Fruit fly (Drosophila melanogaster): ENCODE results near the gene Krn.

Krn gene

DNA sequence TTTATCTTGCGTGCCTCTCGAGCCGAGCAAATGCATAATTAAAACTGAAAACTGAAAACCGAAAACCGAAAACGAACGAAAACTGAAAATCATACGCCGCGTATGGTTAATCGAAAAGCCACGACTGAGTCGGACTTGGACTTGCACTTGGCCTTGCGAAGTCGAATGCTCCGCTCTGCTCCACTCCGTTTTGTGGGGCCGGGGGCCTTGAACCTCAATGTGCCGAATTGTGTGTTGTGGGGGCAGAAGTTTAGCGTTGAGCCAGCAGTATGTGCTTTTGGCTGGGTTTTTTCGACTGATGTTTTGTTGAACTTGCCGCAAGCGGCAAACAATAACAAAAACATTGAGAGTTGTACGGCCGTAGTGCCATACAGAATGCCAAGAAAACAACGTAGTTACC is 38.8 kb downstream of the Krn start:
- TF ChIP-seq Hr78 (GFP tag; optimal IDR thresholded peaks at IDR 0.05) (peak in 1 of 2 experiments; percentile 4), CG4282 (GFP tag; optimal IDR thresholded peaks at IDR 0.05) (no peak), ftz-f1 (GFP tag; optimal IDR thresholded peaks at IDR 0.05) (peak; percentile 87), Med (GFP tag) (peak; percentile 54), pros (GFP tag; optimal IDR thresholded peaks at IDR 0.05) (peak; percentile 19), ara (GFP tag; IDR thresholded peaks at IDR 0.05) (0 out of 2 replicates have a peak, but pooled peaks have one; percentile 10), hkb (optimal IDR thresholded peaks at IDR 0.05) (peak; percentile 20), hkb (GFP tag; IDR thresholded peaks at IDR 0.05) (no peak), CG12071 (GFP tag; optimal IDR thresholded peaks at IDR 0.05) (no peak), vvl (GFP tag; IDR thresholded peaks at IDR 0.05) (no peak), bab2 (GFP tag; optimal IDR thresholded peaks at IDR 0.05) (no peak), ttk (GFP tag; IDR thresholded peaks at IDR 0.05) (no peak), bsh (GFP tag; optimal IDR thresholded peaks at IDR 0.05) (no peak), crol (GFP tag; IDR thresholded peaks at IDR 0.05) (no peak), Eip74EF (GFP tag; optimal IDR thresholded peaks at IDR 0.05) (peak in 1 of 2 experiments; percentile 18), chinmo (GFP tag; IDR thresholded peaks at IDR 0.05; ENCODE audit: partially characterized antibody) (peak; percentile 76; the same call in 2 of the 4 replicates), Sry-δ (GFP tag; optimal IDR thresholded peaks at IDR 0.05) (no peak), CG18764 (GFP tag; optimal IDR thresholded peaks at IDR 0.05) (no peak), z (GFP tag; IDR thresholded peaks at IDR 0.05) (peak; percentile 60; the same call in 2 of the 3 replicates)

DNA sequence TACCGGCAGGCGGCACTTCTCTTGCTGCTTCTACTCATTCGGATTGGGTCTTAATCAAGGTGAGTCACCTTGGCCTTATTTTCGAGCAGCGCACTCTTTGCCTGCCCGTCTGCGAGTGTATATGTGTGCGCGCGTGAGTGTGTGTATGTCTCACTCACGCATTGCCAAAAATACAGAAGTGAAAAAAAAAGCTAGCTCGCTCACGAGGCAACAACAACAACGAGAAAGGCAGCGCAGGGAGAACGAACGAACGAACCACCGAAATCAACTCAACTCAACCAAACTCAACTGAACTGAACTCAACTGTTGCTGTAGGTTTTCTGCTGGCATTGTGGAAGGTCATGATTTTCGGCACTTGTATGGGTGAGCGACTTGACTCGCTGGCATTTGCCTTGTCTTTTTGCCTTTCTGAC is 40.1 kb downstream of the Krn start:
- TF ChIP-seq cwo (GFP tag; optimal IDR thresholded peaks at IDR 0.05) (peak; percentile 77), Med (GFP tag) (peak; percentile 6), Bgb (GFP tag; IDR thresholded peaks at IDR 0.05; ENCODE audit: partially characterized antibody) (peak; percentile 54; the same call in 1 of the 2 replicates), HLH54F (GFP tag; optimal IDR thresholded peaks at IDR 0.05) (no peak), klu (GFP tag; IDR thresholded peaks at IDR 0.05) (no peak), Scr (GFP tag; IDR thresholded peaks at IDR 0.05; ENCODE audit: partially characterized antibody) (peak; percentile 37; the same call in 1 of the 2 replicates), amos (GFP tag; IDR thresholded peaks at IDR 0.05; ENCODE audit: partially characterized antibody) (peak; percentile 41; the same call in 1 of the 2 replicates), Gsc (GFP tag; IDR thresholded peaks at IDR 0.05) (no peak), CG12769 (tag; optimal IDR thresholded peaks at IDR 0.05) (peak; percentile 62), Elba2 (GFP tag; optimal IDR thresholded peaks at IDR 0.05) (no peak), Lpt (GFP tag; optimal IDR thresholded peaks at IDR 0.05) (no peak), Chrac-16 (GFP tag; optimal IDR thresholded peaks at IDR 0.05) (no peak), Ravus (GFP tag; IDR thresholded peaks at IDR 0.05) (no peak), unc-4 (GFP tag; IDR thresholded peaks at IDR 0.05; ENCODE audit: partially characterized antibody) (peak; percentile 30; the same call in 1 of the 2 replicates), pan (optimal IDR thresholded peaks at IDR 0.05) (no peak), pan (GFP tag; optimal IDR thresholded peaks at IDR 0.05 in 1 of 2, IDR thresholded peaks at IDR 0.05 in 1 of 2) (no peak), kah (GFP tag; optimal IDR thresholded peaks at IDR 0.05) (no peak), CG32532 (GFP tag; IDR thresholded peaks at IDR 0.05) (peak; percentile 32; the same call in 1 of the 2 replicates), kay (GFP tag; optimal IDR thresholded peaks at IDR 0.05) (peak; percentile 29), mam (GFP tag; optimal IDR thresholded peaks at IDR 0.05) (no peak), MTF-1 (GFP tag; optimal IDR thresholded peaks at IDR 0.05; ENCODE audit: borderline replicate concordance) (no peak), Eip74EF (GFP tag; optimal IDR thresholded peaks at IDR 0.05) (peak in 1 of 2 experiments; percentile 79), fu2 (GFP tag; optimal IDR thresholded peaks at IDR 0.05) (no peak), CG3163 (GFP tag; optimal IDR thresholded peaks at IDR 0.05) (peak; percentile 53), NK7.1 (GFP tag; optimal IDR thresholded peaks at IDR 0.05) (no peak), Atf-2 (GFP tag; optimal IDR thresholded peaks at IDR 0.05) (no peak), vnd (GFP tag; IDR thresholded peaks at IDR 0.05; ENCODE audit: partially characterized antibody) (no peak), wor (GFP tag; IDR thresholded peaks at IDR 0.05) (no peak), ranshi (GFP tag; IDR thresholded peaks at IDR 0.05) (no peak), zen2 (GFP tag; IDR thresholded peaks at IDR 0.05; ENCODE audit: partially characterized antibody) (peak; percentile 44; the same call in 1 of the 3 replicates), h (optimal IDR thresholded peaks at IDR 0.05) (no peak), chinmo (GFP tag; IDR thresholded peaks at IDR 0.05; ENCODE audit: partially characterized antibody) (peak; percentile 99), tna (GFP tag; IDR thresholded peaks at IDR 0.05; ENCODE audit: partially characterized antibody) (0 out of 2 replicates have a peak, but pooled peaks have one; percentile 27), tap (tag; optimal IDR thresholded peaks at IDR 0.05) (no peak)

Measured in whole organism, embryonic.